Worm (Caenorhabditis elegans) whole organism, young adult: ENCODE results near the gene C05A9.2.

ENCODE experiments used
- D2030.7 ChIP-seq: fragments of 200-800 bp; sonication (Bioruptor generic); IDR thresholded peaks from 2 replicates; pipeline ENCODE4 v1.3.6; 2022; ENCODE audit warnings: missing genetic modification reagents, missing genetic modification characterization, missing compliant biosample characterization
- F22D6.2 ChIP-seq: sonication (generic microtip); optimal IDR thresholded peaks from 2 replicates; lab custom pipeline; 2016; ENCODE audit warnings: mild to moderate bottlenecking, missing genetic modification characterization, missing compliant biosample characterization
- F23B12.7 ChIP-seq: sonication (generic microtip); optimal IDR thresholded peaks from 2 replicates; lab custom pipeline; 2017; ENCODE audit warnings: missing genetic modification characterization, mild to moderate bottlenecking, missing compliant biosample characterization, antibody characterized with exemption, moderate library complexity; ENCODE audit not compliant: insufficient read depth
- F39B2.1 ChIP-seq: fragments of 200-800 bp; sonication (Bioruptor generic); IDR thresholded peaks from 2 replicates; pipeline ENCODE4 v1.3.6; 2022; ENCODE audit warnings: missing genetic modification reagents, missing genetic modification characterization, missing compliant biosample characterization
- F49E8.2 ChIP-seq: sonication (generic microtip); optimal IDR thresholded peaks from 3 replicates; lab custom pipeline; 2017; ENCODE audit warnings: missing genetic modification characterization, mild to moderate bottlenecking, missing compliant biosample characterization, antibody characterized with exemption, moderate library complexity; ENCODE audit not compliant: insufficient read depth
- F55B11.4 ChIP-seq: sonication (generic microtip); optimal IDR thresholded peaks from 2 replicates; lab custom pipeline; 2016; ENCODE audit warnings: missing compliant biosample characterization, missing genetic modification characterization, borderline replicate concordance; ENCODE audit not compliant: insufficient read depth
- F57C9.4 ChIP-seq: sonication (generic microtip); optimal IDR thresholded peaks from 2 replicates; lab custom pipeline; 2017; ENCODE audit warnings: mild to moderate bottlenecking, missing genetic modification characterization, missing compliant biosample characterization
- K11D2.4 ChIP-seq: fragments of 200-800 bp; sonication (Bioruptor generic); IDR thresholded peaks from 2 replicates; pipeline ENCODE4 v1.3.6; 2022; ENCODE audit warnings: missing genetic modification reagents, missing genetic modification characterization, missing compliant biosample characterization
- K12H6.12 ChIP-seq: fragments of 200-800 bp; sonication (Bioruptor generic); optimal IDR thresholded peaks from 2 replicates; lab custom pipeline; 2018; ENCODE audit warnings: mild to moderate bottlenecking, missing genetic modification characterization, missing compliant biosample characterization
- Y53F4B.3 ChIP-seq: fragments of 200-800 bp; sonication (Bioruptor generic); IDR thresholded peaks from 2 replicates; pipeline ENCODE4 v1.3.6; 2022; ENCODE audit warnings: missing genetic modification reagents, missing genetic modification characterization, missing compliant biosample characterization
- Y56A3A.18 ChIP-seq: fragments of 200-800 bp; sonication (Bioruptor generic); IDR thresholded peaks from 2 replicates; pipeline ENCODE4 v1.3.6; 2022; ENCODE audit warnings: missing genetic modification reagents, missing genetic modification characterization, missing compliant biosample characterization
- Y79H2A.3 ChIP-seq: fragments of 200-800 bp; sonication (Bioruptor generic); conservative IDR thresholded peaks from 2 replicates; pipeline ENCODE4 v1.3.6; 2022; ENCODE audit warnings: missing genetic modification reagents, missing genetic modification characterization, missing compliant biosample characterization
- ama-1 ChIP-seq, 3 experiments: fragments of 150-350 bp in 1 of 3; sonication (generic microtip) in 2 of 3; optimal IDR thresholded peaks; 2 replicates each; lab custom pipeline; 2014 to 2018; ENCODE audit warnings: missing biosample characterization in 2 of 3, missing genetic modification characterization in 2 of 3, missing genetic modification reagents in 2 of 3
- athp-1 ChIP-seq: sonication (generic microtip); optimal IDR thresholded peaks from 2 replicates; lab custom pipeline; 2017; ENCODE audit warnings: mild to moderate bottlenecking, missing genetic modification characterization, missing compliant biosample characterization
- attf-6 ChIP-seq: fragments of 200-800 bp; sonication (Bioruptor generic); IDR thresholded peaks from 2 replicates; pipeline ENCODE4 v1.3.6; 2022; ENCODE audit warnings: missing genetic modification reagents, missing genetic modification characterization, missing compliant biosample characterization
- ceh-100 ChIP-seq: fragments of 200-800 bp; sonication (Bioruptor generic); IDR thresholded peaks from 2 replicates; pipeline ENCODE4 v1.3.6; 2022; ENCODE audit warnings: missing genetic modification reagents, missing genetic modification characterization, missing compliant biosample characterization
- ceh-79 ChIP-seq: sonication (generic microtip); optimal IDR thresholded peaks from 2 replicates; lab custom pipeline; 2017; ENCODE audit warnings: mild to moderate bottlenecking, missing genetic modification characterization, missing compliant biosample characterization
- die-1 ChIP-seq: sonication (generic microtip); optimal IDR thresholded peaks from 2 replicates; lab custom pipeline; 2016; ENCODE audit warnings: missing genotype, mild to moderate bottlenecking, missing genetic modification characterization, missing compliant biosample characterization
- dpl-1 ChIP-seq: fragments of 150-350 bp; optimal IDR thresholded peaks from 2 replicates; lab custom pipeline; 2014; ENCODE audit warnings: missing biosample characterization, missing genetic modification reagents, missing genetic modification characterization
- egl-18 ChIP-seq: fragments of 200-800 bp; sonication (Bioruptor generic); IDR thresholded peaks from 2 replicates; pipeline ENCODE4 v1.3.6; 2022; ENCODE audit warnings: missing genetic modification reagents, missing genetic modification characterization, missing compliant biosample characterization
- lin-54 ChIP-seq: fragments of 200-800 bp; sonication (Bioruptor generic); optimal IDR thresholded peaks from 2 replicates; lab custom pipeline; 2018; ENCODE audit warnings: mild to moderate bottlenecking, missing genetic modification characterization, missing compliant biosample characterization
- madf-10 ChIP-seq: sonication (generic microtip); optimal IDR thresholded peaks from 2 replicates; lab custom pipeline; 2016; ENCODE audit warnings: mild to moderate bottlenecking, missing genetic modification characterization, missing compliant biosample characterization
- madf-3 ChIP-seq: fragments of 200-800 bp; sonication (Bioruptor generic); IDR thresholded peaks from 2 replicates; pipeline ENCODE4 v1.3.6; 2022; ENCODE audit warnings: missing genetic modification reagents, missing genetic modification characterization, missing compliant biosample characterization
- mes-4 ChIP-seq: sonication (generic microtip); optimal IDR thresholded peaks from 2 replicates; lab custom pipeline; 2016; ENCODE audit warnings: missing genotype, missing genetic modification characterization, missing compliant biosample characterization
- nfya-1 ChIP-seq: sonication (generic microtip); optimal IDR thresholded peaks from 2 replicates; lab custom pipeline; 2017; ENCODE audit warnings: antibody characterized with exemption, missing compliant biosample characterization, missing genetic modification characterization, borderline replicate concordance; ENCODE audit not compliant: insufficient read depth
- pha-4 ChIP-seq: fragments of 150-350 bp; sonication (generic microtip); optimal IDR thresholded peaks from 2 replicates; lab custom pipeline; 2014; ENCODE audit warnings: missing biosample characterization, missing genetic modification reagents, missing genetic modification characterization
- rcor-1 ChIP-seq: fragments of 200-800 bp; sonication (Bioruptor generic); IDR thresholded peaks from 2 replicates; pipeline ENCODE4 v1.3.6; 2022; ENCODE audit warnings: missing genetic modification reagents, missing genetic modification characterization, missing compliant biosample characterization
- snpc-1.3 ChIP-seq: sonication (generic microtip); optimal IDR thresholded peaks from 2 replicates; lab custom pipeline; 2017; ENCODE audit warnings: missing genetic modification characterization, mild to moderate bottlenecking, missing compliant biosample characterization, antibody characterized with exemption, moderate library complexity, missing genotype, missing genetic modification reagents; ENCODE audit not compliant: insufficient read depth
- snpc-3.4 ChIP-seq: sonication (generic microtip); optimal IDR thresholded peaks from 2 replicates; lab custom pipeline; 2017; ENCODE audit warnings: missing genetic modification characterization, mild to moderate bottlenecking, missing compliant biosample characterization, antibody characterized with exemption, moderate library complexity, missing genotype, missing genetic modification reagents
- snpc-4 ChIP-seq, 5 experiments: fragments of 150-350 bp in 1 of 5; sonication (generic microtip) in 4 of 5; optimal IDR thresholded peaks; 2 replicates each; lab custom pipeline; 2014 to 2018; ENCODE audit warnings: missing genetic modification characterization in 5 of 5, missing biosample characterization in 3 of 5, antibody characterized with exemption in 2 of 5, mild to moderate bottlenecking in 2 of 5, missing compliant biosample characterization in 2 of 5, missing genotype in 2 of 5, moderate library complexity in 2 of 5, missing genetic modification reagents in 1 of 5
- unc-130 ChIP-seq: sonication (generic microtip); optimal IDR thresholded peaks from 2 replicates; lab custom pipeline; 2016; ENCODE audit warnings: missing genetic modification reagents, missing genetic modification characterization, missing compliant biosample characterization
- unc-62 ChIP-seq: fragments of 150-350 bp; optimal IDR thresholded peaks from 2 replicates; lab custom pipeline; 2014; ENCODE audit warnings: missing biosample characterization, missing genetic modification reagents, missing genetic modification characterization
- xnd-1 ChIP-seq: sonication (generic microtip); optimal IDR thresholded peaks from 2 replicates; lab custom pipeline; 2016; ENCODE audit warnings: missing genotype, missing genetic modification reagents, missing genetic modification characterization, missing compliant biosample characterization
- zim-3 ChIP-seq: sonication (generic microtip); optimal IDR thresholded peaks from 2 replicates; lab custom pipeline; 2017; ENCODE audit warnings: mild to moderate bottlenecking, missing genetic modification characterization, moderate library complexity, missing compliant biosample characterization
- ztf-25 ChIP-seq: fragments of 200-800 bp; sonication (Bioruptor generic); IDR thresholded peaks from 2 replicates; pipeline ENCODE4 v1.3.6; 2022; ENCODE audit warnings: missing genetic modification reagents, missing genetic modification characterization, missing compliant biosample characterization
- ztf-6 ChIP-seq: fragments of 200-800 bp; sonication (Bioruptor generic); IDR thresholded peaks from 2 replicates; pipeline ENCODE4 v1.3.6; 2022; ENCODE audit warnings: missing genetic modification reagents, missing genetic modification characterization, missing compliant biosample characterization

C05A9.2 gene

ce11 chrX:10888201-10888600 is 43.7 kb upstream of the C05A9.2 start, which contains the start of gene F47B10.6:
F47B10.6 (plus strand) TSS chrX:10888501.
- TF ChIP-seq Y53F4B.3 (GFP tag; lab: Robert Waterston, UW) (no peak), ztf-25 (GFP tag; lab: Robert Waterston, UW) (no peak)

ce11 chrX:10885872-10886271 is 41.4 kb upstream of the C05A9.2 start, which contains the start of gene T21E8.5:
T21E8.5 (plus strand) TSS chrX:10886172.
- TF ChIP-seq F22D6.2 (tag; lab: Kevin White, UChicago) (no peak), F23B12.7 (tag; lab: Kevin White, UChicago) (no peak), F39B2.1 (GFP tag; lab: Robert Waterston, UW) (no peak), unc-130 (no peak), K12H6.12 (tag; lab: Kevin White, UChicago) (no peak), unc-62 (GFP tag; lab: Kevin White, UChicago) (no peak), lin-54 (no peak), dpl-1 (GFP tag; lab: Kevin White, UChicago) (no peak), egl-18 (GFP tag; lab: Robert Waterston, UW) (no peak), Y56A3A.18 (GFP tag; lab: Robert Waterston, UW) (no peak), xnd-1 (tag; lab: Kevin White, UChicago) (no peak), rcor-1 (GFP tag; lab: Robert Waterston, UW) (no peak), pha-4 (tag; lab: Kevin White, UChicago) (no peak), D2030.7 (GFP tag; lab: Robert Waterston, UW) (no peak), ama-1 (optimal IDR thresholded peaks at IDR 0.05; lab: Kevin White, UChicago) (no peak), ama-1 (GFP tag; optimal IDR thresholded peaks at IDR 0.05; lab: Kevin White, UChicago) (no peak), Y79H2A.3 (GFP tag; lab: Robert Waterston, UW) (no peak)

ce11 chrX:10883203-10883602 is 38.7 kb upstream of the C05A9.2 start, which contains the start of gene T21E8.7:
T21E8.7 (plus strand) TSS chrX:10883503.
- no peak for TF ChIP-seq athp-1 (tag; lab: Kevin White, UChicago)
- no peak for TF ChIP-seq madf-3 (GFP tag; lab: Robert Waterston, UW)
- TF ChIP-seq mes-4 (tag; lab: Kevin White, UChicago): no peak
- TF ChIP-seq die-1 (tag; lab: Kevin White, UChicago): no peak
- no peak for TF ChIP-seq ztf-6 (GFP tag; lab: Robert Waterston, UW)
- no peak for TF ChIP-seq F57C9.4 (tag; lab: Kevin White, UChicago)
- no peak for TF ChIP-seq K11D2.4 (GFP tag; lab: Robert Waterston, UW)
- TF ChIP-seq F55B11.4: no peak
- TF ChIP-seq attf-6 (GFP tag; lab: Robert Waterston, UW): no peak

- TF ChIP-seq snpc-1.3 (tag; lab: Kevin White, UChicago): no peak
- no peak for TF ChIP-seq snpc-4 (GFP tag; optimal IDR thresholded peaks at IDR 0.05; lab: Kevin White, UChicago)
- TF ChIP-seq snpc-4 (tag; optimal IDR thresholded peaks at IDR 0.05; lab: Kevin White, UChicago): no peak
- TF ChIP-seq ceh-79 (tag; lab: Kevin White, UChicago): no peak
These were observed 37.5 kb upstream of the C05A9.2 start, which contains the start of gene T21E8.6 for ce11 chrX:10881984-10882383. T21E8.6 (plus strand) TSS chrX:10882284.

ce11 chrX:10880509-10880908 is 36.0 kb upstream of the C05A9.2 start, which contains the start of gene T21E8.4:
T21E8.4 (plus strand) TSS chrX:10880809.
- TF ChIP-seq ceh-100 (GFP tag; lab: Robert Waterston, UW): no peak
- TF ChIP-seq F49E8.2: no peak
- TF ChIP-seq nfya-1 (tag; lab: Kevin White, UChicago): no peak
- no peak for TF ChIP-seq snpc-3.4 (tag; lab: Kevin White, UChicago)
- no peak for TF ChIP-seq zim-3 (tag; lab: Kevin White, UChicago)
- TF ChIP-seq madf-10 (tag; lab: Kevin White, UChicago): no peak
- no peak for TF ChIP-seq Y56A3A.18 (GFP tag; lab: Robert Waterston, UW)
- no peak for TF ChIP-seq D2030.7 (GFP tag; lab: Robert Waterston, UW)
